Worm (Caenorhabditis elegans) whole organism, mixed stage, embryonic: Measurements from ENCODE around the gene nkb-3.

Experiments
- M03D4.4 ChIP-seq: sonication (generic microtip); optimal IDR thresholded peaks from 2 replicates; lab custom pipeline; 2017; ENCODE audit warnings: mild to moderate bottlenecking, missing genetic modification characterization, missing compliant biosample characterization
- bed-3 ChIP-seq: fragments of 200-800 bp; sonication (Bioruptor generic); optimal IDR thresholded peaks from 3 replicates; lab custom pipeline; 2018; ENCODE audit warnings: mild to moderate bottlenecking, missing genetic modification characterization, moderate library complexity, missing compliant biosample characterization
- blmp-1 ChIP-seq: fragments of 150-350 bp; optimal IDR thresholded peaks from 2 replicates; lab custom pipeline; 2014; ENCODE audit warnings: missing biosample characterization, missing genetic modification characterization
- ceh-43 ChIP-seq: fragments of 200-800 bp; sonication (Bioruptor generic); optimal IDR thresholded peaks from 2 replicates; lab custom pipeline; 2018; ENCODE audit warnings: mild to moderate bottlenecking, missing genetic modification characterization, moderate library complexity, missing compliant biosample characterization
- ces-1 ChIP-seq: fragments of 150-350 bp; optimal IDR thresholded peaks from 2 replicates; lab custom pipeline; 2014; ENCODE audit warnings: missing biosample characterization, missing genetic modification reagents, missing genetic modification characterization
- elt-3 ChIP-seq: fragments of 150-350 bp; optimal IDR thresholded peaks from 2 replicates; lab custom pipeline; 2014; ENCODE audit warnings: missing biosample characterization, missing genetic modification characterization
- flh-1 ChIP-seq: fragments of 200-800 bp; sonication (Bioruptor generic); optimal IDR thresholded peaks from 2 replicates; lab custom pipeline; 2018; ENCODE audit warnings: mild to moderate bottlenecking, missing genetic modification characterization, moderate library complexity, missing compliant biosample characterization
- hlh-1 ChIP-seq: fragments of 150-350 bp; optimal IDR thresholded peaks from 2 replicates; lab custom pipeline; 2014; ENCODE audit warnings: missing biosample characterization, missing genetic modification reagents, missing genetic modification characterization
- mab-5 ChIP-seq: fragments of 150-350 bp; optimal IDR thresholded peaks from 2 replicates; lab custom pipeline; 2014; ENCODE audit warnings: missing biosample characterization, missing genetic modification characterization
- mls-2 ChIP-seq: sonication (generic microtip); optimal IDR thresholded peaks from 2 replicates; lab custom pipeline; 2016; ENCODE audit warnings: mild to moderate bottlenecking, missing genetic modification characterization, moderate library complexity, missing compliant biosample characterization
- nhr-2 ChIP-seq: fragments of 150-350 bp; optimal IDR thresholded peaks from 2 replicates; lab custom pipeline; 2014; ENCODE audit warnings: missing biosample characterization, missing genetic modification characterization
- nhr-237 ChIP-seq: fragments of 150-350 bp; optimal IDR thresholded peaks from 2 replicates; lab custom pipeline; 2014; ENCODE audit warnings: missing biosample characterization, missing genetic modification characterization
- nhr-28 ChIP-seq: fragments of 150-350 bp; optimal IDR thresholded peaks from 2 replicates; lab custom pipeline; 2014; ENCODE audit warnings: missing biosample characterization, missing genetic modification characterization
- nhr-76 ChIP-seq: sonication (generic microtip); optimal IDR thresholded peaks from 2 replicates; lab custom pipeline; 2017; ENCODE audit warnings: missing biosample characterization, missing genetic modification characterization
- snpc-4 ChIP-seq: fragments of 150-350 bp; optimal IDR thresholded peaks from 2 replicates; lab custom pipeline; 2014; ENCODE audit warnings: missing biosample characterization, missing genetic modification characterization
- sptf-1 ChIP-seq: sonication (generic microtip); optimal IDR thresholded peaks from 2 replicates; lab custom pipeline; 2017; ENCODE audit warnings: mild to moderate bottlenecking, missing genetic modification characterization, moderate library complexity, missing compliant biosample characterization
- unc-120 ChIP-seq: sonication (generic microtip); optimal IDR thresholded peaks from 2 replicates; lab custom pipeline; 2017; ENCODE audit warnings: missing genetic modification characterization, missing compliant biosample characterization; ENCODE audit not compliant: poor library complexity, severe bottlenecking
- unc-39 ChIP-seq: fragments of 150-350 bp; optimal IDR thresholded peaks from 2 replicates; lab custom pipeline; 2014; ENCODE audit warnings: missing biosample characterization, missing genetic modification characterization
- unc-62 ChIP-seq: fragments of 150-350 bp; optimal IDR thresholded peaks from 2 replicates; lab custom pipeline; 2014; ENCODE audit warnings: missing biosample characterization, missing genetic modification reagents, missing genetic modification characterization
- zip-8 ChIP-seq: fragments of 150-350 bp; optimal IDR thresholded peaks from 2 replicates; lab custom pipeline; 2014; ENCODE audit warnings: missing biosample characterization, missing genetic modification characterization

Gene nkb-3

DNA sequence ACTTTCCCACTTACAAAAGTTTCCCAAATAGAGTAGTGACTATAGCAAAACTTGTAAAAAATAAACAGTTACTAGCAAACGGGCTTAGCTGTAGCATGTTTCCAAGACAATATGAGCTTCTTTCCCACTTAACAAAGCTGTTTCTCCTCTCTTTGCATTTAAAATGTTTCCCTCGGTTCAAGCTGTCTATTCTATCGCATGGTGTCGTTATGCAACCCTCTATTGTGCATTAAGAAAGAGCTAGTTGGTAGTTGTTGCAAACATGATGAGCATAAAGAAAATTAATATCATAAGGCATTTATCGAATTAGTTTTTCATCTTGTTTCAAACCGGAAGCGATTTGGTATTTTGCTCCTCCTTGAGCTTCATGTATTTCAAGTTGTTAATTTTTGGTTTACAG is 47.5 kb downstream of the nkb-3 start, which contains the start of gene poml-1:
Gene poml-1, minus strand, starts transcription at position 101 of the 400 bp plus-strand sequence.
- TF ChIP-seq mab-5 (tag; lab: Kevin White, UChicago) (no peak), zip-8 (no peak), ceh-43 (GFP tag; lab: Kevin White, UChicago) (no peak), ces-1 (GFP tag; lab: Kevin White, UChicago) (no peak), flh-1 (GFP tag; lab: Kevin White, UChicago) (no peak), unc-39 (tag; lab: Kevin White, UChicago) (no peak), sptf-1 (tag; lab: Kevin White, UChicago) (no peak), bed-3 (GFP tag; lab: Kevin White, UChicago) (no peak), unc-62 (GFP tag; lab: Kevin White, UChicago) (no peak), snpc-4 (tag; lab: Kevin White, UChicago) (no peak), nhr-237 (tag; lab: Kevin White, UChicago) (no peak), nhr-2 (no peak), nhr-76 (tag; lab: Kevin White, UChicago) (no peak)
- TF ChIP-seq, all 35 proteins: peak for 0

DNA sequence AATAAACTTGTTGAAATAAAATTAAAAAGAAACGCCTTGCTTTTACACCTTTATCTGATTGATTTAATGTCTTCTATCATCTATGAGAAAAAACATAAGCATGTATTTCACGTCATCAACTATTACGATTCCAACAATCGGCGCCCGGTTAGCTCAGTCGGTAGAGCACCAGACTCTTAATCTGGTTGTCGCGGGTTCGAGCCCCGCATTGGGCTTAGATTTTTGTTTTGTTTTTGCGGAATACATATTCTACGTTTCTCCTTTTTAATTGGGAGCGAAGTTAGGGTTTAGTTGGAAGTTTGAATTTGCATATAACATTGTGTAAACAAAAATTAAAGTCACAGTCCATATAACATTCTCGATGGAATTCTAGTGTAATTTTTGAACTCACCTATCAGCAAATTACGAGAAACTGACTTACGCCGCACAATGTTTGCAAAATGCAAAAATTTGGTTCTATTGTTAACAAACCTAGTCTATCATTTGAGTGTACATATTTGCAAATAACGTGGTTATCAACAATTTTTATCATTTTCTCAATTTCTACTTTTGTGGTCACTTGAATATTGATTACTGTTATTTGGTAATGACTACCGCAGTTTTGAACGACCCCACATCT is 53.2 kb downstream of the nkb-3 start, which contains the start of gene shc-3:
Gene shc-3, plus strand, starts transcription at position 484 of the 619 bp plus-strand sequence.
- TF ChIP-seq nhr-28 (tag; lab: Kevin White, UChicago) (no peak), mab-5 (tag; lab: Kevin White, UChicago) (no peak), snpc-4 (tag; lab: Kevin White, UChicago) (no peak), flh-1 (GFP tag; lab: Kevin White, UChicago) (no peak), unc-120 (tag; lab: Kevin White, UChicago) (no peak), unc-62 (GFP tag; lab: Kevin White, UChicago) (no peak), mls-2 (tag; lab: Kevin White, UChicago) (no peak), M03D4.4 (tag; lab: Kevin White, UChicago) (no peak), blmp-1 (tag; lab: Kevin White, UChicago) (no peak), sptf-1 (tag; lab: Kevin White, UChicago) (no peak), unc-39 (tag; lab: Kevin White, UChicago) (no peak), elt-3 (tag; lab: Kevin White, UChicago) (no peak)

DNA sequence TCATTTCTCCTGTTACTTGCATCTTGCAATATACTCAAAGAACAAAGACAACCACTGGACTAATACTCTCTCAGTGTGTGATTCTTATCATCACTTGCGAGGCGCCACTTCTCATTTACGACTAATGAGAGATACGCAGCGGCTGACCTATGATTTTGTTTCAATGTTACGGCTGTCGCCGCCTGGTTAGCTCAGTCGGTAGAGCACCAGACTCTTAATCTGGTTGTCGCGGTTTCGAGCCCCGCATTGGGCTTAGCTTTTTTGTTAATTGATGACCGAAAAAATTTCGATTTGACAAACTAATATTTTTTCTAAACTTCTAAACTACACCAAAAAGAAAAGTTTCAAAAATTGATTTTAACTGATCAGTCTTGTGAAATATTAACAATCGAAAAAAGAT is 54.0 kb downstream of the nkb-3 start:
- TF ChIP-seq sptf-1 (tag; lab: Kevin White, UChicago), result no peak
- no peak for TF ChIP-seq mls-2 (tag; lab: Kevin White, UChicago)
- TF ChIP-seq hlh-1 (tag; lab: Kevin White, UChicago), result peak; percentile 9
